Fruit fly (Drosophila melanogaster): Measurements from ENCODE around the gene crn.

crn gene

DNA sequence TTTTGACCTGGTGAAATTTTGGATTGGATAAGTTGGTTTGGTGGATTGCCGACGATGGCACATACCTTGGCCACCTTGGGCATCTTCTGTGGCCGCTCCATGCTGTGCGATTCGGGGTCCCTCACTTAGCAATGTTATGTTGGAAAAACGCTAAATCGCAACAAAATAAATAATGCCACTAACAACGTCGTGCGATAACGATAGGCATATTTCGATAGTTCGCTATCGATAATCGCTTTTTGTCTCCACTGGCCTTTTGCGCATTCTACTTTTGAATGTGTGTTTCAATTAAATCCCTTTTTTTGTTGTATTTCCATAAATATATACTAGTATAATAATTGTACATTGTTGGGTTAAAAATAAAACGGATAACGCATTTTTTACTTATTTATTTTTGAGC, at the start of gene crn:
Gene crn, minus strand, starts transcription at position 221 of the 400 bp plus-strand sequence.
- TF ChIP-seq noc (tag; optimal IDR thresholded peaks at IDR 0.05) = no peak

DNA sequence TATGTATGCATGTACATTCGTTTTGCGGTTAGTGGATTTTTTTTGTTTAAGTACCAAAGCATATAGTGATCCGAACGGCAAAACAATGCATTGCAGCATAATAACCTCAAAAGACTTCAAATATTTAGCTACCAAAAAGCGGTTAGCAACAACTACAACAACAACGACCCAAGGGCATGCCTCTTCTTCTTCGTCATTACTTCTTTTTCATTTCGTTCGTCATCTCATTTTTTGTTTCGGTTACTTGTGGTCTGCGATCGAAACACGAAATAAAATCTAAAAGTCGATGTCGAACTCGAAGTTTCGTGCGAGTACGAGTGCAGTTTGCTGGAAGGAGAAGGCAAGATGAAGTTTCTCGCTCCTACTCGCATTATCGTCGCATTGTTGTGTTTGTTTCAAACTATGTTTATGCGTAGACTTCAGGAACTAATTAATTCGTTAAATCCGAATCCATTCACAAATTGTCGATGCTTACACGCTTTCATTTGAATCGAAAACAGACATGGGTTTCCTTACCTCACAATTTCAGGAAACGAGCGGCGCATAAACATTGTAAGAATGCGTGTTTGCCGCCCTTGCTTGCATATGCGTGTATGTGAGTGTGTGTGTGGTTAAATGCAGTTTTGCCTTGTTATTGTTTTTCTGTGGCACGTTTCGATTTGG, 49.1 kb upstream of the crn start:
- no peak for TF ChIP-seq noc (tag; optimal IDR thresholded peaks at IDR 0.05)

DNA sequence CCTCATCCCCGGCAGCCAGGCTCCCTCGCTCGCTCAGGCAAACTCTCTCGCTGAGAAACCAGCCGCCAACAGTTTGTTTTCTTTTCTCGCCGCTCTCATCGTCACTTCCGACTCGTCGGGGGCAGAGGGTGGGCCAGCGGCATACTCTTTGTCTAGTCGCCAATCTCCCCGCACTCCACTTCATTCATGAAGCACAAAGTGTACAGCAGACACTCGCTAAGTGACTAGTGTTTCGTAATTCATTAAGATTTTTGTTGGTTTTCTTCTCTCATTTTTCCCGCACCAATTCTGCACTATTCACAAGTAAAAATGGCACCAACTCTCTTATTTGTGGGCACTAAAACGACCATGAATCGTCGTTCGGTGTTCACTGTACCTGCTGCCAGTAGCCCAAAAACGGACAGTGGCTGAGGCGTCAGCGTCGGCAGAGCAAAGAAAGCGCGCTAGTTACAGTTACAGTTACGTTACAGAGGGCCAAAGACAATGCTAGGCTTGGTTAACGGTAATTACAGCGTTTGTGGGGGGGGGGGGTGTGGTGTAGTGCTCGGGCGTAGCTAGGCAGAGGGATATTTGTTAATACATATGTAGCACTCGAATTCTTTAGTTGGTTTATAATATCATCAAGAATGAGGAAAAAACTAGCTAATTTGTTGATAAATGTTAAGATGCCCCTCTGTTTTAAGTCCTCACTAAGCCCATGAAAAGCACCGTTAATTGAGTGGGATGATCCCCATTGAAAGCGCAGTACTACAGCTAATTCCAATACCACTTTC, 47.8 kb upstream of the crn start:
- TF ChIP-seq noc (tag; optimal IDR thresholded peaks at IDR 0.05) = peak; percentile 94

DNA sequence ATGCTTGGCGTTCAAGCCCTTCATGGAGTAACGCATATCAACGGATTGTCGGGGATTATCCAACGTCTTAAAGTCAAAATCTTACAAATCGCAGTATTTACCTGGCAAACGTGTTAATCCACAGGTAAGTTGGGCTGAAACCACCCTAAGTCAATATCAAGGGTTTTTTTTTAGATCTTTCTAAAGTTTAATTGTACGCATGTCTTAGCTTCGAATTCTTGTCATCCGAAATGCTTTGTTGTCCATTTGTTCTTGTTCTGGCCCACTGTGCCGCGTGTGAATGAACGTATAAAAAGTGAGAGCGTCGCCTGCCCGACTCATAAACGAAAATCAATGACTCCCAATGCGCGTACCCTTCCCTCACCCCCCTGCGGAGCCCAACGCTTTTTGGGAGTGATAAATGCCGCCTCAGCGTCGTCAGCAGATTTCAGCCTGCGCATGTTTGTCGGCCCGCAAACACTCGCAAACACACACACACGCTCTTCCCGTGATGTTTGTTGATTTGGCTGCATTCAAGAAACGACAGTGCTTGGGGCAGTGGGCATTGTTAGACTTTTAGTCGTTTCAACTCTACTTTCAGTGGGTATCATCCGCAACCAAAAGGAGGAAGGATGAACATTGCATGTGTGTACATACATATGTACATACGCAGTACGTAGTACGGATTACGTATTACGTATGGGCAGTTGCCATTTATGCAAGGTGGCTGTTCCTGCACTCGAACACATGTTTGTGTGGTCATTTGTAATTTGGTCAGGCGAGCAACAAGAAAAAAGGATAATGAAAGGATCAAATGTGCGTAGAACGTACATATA, 46.7 kb upstream of the crn start:
- TF ChIP-seq noc (tag; optimal IDR thresholded peaks at IDR 0.05) = peak; percentile 94

DNA sequence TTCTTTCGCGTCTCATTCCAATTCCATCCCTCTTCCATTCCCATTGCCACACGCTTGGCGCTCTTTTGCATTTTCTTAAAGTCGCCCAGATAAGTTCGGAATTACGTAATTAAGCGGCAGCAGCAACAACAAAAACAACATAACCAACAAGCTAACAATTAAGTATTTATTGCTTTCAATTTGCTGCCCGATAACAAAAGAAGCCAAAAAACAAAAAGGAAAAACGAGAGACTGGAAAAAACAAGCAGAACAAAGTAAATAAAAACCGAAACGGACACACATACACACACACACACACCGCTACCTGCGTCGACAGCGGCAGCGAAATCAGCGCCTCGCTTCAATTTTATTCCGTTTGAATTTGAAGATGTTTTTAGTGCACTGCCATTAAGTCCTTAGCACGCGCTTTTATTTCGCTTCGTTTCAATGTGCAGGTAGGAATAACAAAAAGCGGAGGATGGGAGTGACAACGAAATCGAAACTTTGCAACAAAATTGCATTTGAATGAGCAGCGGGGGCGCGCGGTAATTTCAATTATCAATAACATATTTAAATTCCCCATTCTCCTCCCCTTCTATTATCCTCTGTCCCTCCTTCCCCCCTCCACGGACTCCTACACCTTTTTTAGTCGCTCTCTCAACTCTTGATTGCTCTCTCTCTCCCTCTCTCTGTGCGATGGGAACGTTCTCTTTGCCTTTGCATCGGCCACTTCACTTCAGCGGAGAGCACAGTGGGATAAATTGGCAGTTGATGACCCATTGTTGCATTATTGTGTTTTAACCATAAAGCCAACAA, 45.8 kb upstream of the crn start, which contains the start of gene Raf:
Gene Raf, plus strand, starts transcription at position 32 of the 795 bp plus-strand sequence.
- peak; percentile 2 for TF ChIP-seq noc (tag; optimal IDR thresholded peaks at IDR 0.05)

DNA sequence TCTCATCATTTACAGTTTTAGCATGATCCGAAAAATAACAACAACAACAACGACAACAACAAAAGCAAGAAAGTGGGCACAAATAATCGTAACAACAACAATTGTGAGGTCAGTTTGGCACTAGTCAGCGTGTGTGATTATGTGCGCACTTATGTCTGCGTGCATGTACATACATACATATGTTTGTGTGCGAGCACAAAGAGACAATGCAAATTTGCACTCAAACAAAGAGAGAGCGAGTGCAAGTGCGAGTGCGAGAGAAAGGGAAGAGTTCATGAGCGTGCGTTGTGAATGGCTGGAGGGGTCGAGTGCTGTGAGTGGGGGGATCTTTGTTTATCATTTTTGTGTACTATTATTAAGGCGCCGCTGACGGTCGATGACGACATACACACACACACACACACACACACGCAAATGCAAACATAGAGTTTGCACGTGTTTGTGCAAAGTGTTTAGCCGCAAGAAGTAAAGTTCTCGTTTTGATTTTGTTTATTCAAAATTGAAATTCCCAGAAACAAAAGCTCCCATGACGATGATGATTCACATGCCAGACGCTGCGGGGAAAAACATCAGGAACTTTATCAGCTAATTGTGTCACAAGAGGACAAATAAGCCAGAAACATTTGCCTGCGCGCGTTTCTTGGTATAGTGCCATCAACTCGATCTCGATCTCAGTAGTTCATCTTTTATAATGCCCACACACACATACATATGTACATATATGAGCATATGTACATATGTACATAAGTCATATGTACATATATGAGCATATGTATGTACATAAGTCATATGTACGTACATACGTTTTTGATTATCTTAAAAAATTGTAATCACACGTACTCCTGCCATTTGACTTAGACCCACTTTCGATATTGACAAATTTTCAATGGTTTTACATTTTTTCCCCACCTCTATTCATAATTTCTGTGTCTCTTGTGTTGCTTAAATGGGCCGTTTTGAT, 45.0 kb upstream of the crn start:
- no peak for TF ChIP-seq noc (tag; optimal IDR thresholded peaks at IDR 0.05)

DNA sequence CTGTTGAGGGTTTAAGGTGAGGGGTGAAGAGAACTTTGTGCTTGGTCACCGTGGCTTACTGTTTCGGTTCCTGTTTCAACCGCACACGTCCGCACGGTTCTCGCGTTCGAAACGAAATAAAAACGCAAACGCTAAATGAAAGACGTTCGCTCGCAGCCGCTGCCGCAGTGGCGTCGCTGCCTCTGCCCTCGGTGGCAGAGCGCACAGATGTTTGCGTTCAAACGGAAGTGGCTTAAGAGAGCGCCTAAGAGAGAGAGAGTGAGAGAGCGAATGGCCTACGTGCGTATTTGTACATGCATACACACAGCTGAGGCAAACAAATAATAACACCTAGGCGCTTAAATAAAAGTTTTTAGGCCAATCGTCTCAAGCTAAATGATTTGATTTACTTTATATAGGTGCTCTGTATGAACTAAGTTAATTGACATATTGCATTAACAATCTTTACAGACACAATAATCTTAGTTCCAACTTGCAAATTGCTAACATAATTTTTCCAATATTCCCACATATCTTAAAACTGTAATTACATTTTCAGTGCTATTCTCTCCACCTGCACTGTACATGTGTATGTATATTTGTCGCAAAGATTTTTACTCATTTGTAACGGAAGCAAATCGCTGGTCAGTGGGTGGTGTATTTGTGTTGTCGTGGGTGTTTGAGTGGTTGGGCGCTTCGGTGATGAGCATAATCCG, 43.7 kb upstream of the crn start, which contains the start of gene CG2865:
Gene CG2865, minus strand, starts transcription at position 118 of the 695 bp plus-strand sequence.
- TF ChIP-seq noc (tag; optimal IDR thresholded peaks at IDR 0.05) = peak; percentile 98

DNA sequence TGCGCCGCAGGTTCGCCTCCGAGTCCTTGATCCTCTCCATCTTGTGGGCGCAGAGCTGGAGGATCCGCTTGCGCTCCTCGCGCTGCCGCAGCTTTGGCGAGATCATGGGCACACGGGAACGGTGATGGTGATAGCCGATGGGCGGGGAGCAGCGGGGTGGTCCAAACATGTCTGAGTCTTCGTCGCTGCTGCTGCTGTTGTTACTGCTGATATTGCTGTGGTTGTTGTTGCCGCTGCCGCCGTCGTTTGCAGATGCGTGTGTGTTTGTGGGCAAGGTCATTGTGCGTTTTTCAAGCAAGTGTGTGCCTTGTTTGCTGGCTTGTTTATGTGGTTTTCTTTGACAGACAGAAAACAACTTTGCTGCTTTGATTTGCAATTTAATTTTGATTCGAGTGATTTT, 42.6 kb upstream of the crn start:
- no peak for TF ChIP-seq noc (tag; optimal IDR thresholded peaks at IDR 0.05)

DNA sequence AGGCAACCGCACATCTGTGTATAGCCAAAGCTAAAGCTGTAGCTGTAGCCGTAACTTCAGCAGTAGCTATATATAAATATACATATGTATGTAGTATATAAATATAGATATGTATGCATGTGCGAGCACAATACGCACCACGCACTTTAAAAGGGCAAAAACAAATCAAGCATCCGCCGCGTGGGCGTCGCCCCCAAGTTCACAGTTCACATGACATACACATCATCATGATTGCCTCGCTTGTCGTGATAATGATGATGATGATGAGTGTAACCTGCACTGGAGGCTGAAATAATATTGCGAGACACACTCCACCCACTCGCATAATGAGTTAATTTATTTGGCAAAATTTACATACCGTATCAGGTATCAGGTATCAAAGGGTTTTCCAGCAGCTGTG, 41.2 kb upstream of the crn start:
- no peak for TF ChIP-seq noc (tag; optimal IDR thresholded peaks at IDR 0.05)

DNA sequence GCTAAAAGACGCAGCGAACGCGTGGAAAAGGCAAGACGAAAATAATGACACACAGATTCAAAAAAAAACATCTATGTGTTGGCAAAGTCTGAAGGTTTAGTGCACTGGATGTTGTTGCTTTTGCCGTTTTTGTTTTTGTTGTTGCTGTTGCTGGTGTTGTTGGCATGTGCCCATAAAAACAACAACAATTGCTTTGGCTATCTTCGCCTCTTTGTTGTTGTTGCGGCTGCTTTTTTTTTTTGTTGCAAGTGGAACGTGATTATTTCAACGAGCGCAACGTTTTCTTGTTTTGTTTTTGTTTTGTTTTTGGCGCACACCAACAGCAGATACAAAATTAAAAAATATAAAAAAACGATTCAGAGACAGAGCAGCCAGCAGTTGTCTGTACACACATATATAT, 39.4 kb upstream of the crn start:
- TF ChIP-seq noc (tag; optimal IDR thresholded peaks at IDR 0.05) = no peak

DNA sequence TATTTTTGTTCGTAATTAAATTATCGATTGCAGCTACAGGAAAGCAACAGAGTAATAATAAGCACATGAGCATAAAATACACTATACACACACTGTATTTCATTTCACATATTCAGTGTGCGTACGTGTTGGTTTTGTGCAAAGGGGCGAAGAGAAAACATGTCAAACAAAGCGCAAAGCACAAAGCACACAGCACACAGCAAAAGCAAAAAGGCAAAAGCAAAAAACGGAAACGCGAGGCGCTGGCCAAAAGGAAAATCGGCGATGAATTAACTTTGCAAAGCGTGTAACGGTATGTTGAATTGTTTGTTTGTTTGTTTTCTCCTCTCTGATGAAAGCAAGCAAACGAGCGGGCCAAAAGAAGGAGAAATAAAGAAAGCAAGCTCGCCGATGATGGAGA, 38.5 kb upstream of the crn start:
- no peak for TF ChIP-seq noc (tag; optimal IDR thresholded peaks at IDR 0.05)

DNA sequence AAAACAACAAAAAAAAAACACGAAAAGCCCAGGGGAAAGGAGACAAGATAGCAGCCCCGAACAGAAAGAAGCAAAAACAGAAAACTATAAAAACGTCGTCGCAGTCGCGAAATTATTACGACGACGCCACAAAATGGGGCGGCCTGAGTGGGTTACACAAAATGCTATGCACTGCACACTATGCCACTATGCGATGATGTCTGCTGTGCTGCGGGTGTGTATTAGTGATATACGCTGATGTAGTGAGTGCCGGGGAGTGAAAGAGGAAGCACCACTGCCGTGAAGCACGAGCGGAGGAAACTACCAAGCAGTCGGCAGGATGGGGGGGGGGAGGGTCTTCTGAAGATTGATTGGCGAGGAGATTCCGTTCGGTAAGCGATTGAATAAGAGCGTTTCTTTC, 37.2 kb upstream of the crn start:
- TF ChIP-seq noc (tag; optimal IDR thresholded peaks at IDR 0.05) = no peak

DNA sequence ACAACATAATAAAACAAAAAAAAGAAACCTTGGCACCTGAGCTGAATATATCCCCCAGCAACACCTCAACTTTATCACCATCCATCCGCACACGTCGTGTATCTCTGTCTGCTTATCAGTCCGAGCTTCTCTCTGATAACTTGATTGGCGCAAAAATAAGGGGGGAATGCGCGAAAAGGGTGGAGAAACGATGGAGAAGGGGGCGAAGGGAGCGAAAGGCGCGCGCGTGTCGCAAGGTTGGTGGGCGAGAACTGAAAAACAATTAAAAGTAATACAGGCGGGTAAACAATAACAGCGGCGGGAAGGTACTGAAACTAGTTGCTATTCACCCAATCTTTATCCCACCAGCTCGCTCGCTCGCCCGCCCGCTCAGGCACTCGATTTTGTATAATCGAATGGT, 36.5 kb upstream of the crn start:
- peak; percentile 34 for TF ChIP-seq noc (tag; optimal IDR thresholded peaks at IDR 0.05)

DNA sequence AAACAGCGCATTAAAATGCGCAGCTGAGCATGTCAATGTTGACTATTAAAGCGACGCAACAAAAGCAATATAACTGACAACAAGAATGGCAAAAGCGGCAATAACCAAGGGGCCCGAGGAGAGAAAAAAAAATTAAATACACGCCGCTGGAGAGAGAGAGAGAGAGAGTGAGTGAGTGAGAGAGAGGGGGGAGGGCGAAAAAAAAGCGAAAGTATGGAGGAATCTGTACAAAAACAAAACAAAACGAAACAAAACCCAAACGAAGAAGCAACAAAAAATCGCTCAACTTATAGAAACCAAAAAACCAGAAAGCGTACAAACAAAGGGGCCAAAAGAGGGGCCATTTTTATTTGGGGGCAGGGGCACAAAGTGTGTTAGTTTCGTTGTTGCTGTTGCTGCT, 33.7 kb upstream of the crn start:
- no peak for TF ChIP-seq noc (tag; optimal IDR thresholded peaks at IDR 0.05)

Data from whole organism, larva.